Fruit fly (Drosophila melanogaster) whole organism, wandering third instar larva: ENCODE results near the gene CG46399.

Experiments
- Abd-B ChIP-seq: fragments of >200 bp; optimal IDR thresholded peaks from 2 replicates; lab custom pipeline; 2017; ENCODE audit warnings: missing biosample characterization, missing genetic modification characterization
- CG32264 ChIP-seq: fragments of 200-800 bp; sonication (Bioruptor generic); optimal IDR thresholded peaks from 2 replicates; lab custom pipeline; 2016; ENCODE audit warnings: missing biosample characterization, missing genetic modification characterization
- CG9705 ChIP-seq: fragments of 200-800 bp; sonication (Bioruptor generic); optimal IDR thresholded peaks from 2 replicates; lab custom pipeline; 2018; ENCODE audit warnings: missing biosample characterization, mild to moderate bottlenecking, missing genetic modification characterization
- CrebA ChIP-seq: fragments of 200-800 bp; sonication (Bioruptor generic); optimal IDR thresholded peaks from 2 replicates; lab custom pipeline; 2016; ENCODE audit warnings: missing biosample characterization, mild to moderate bottlenecking, missing genetic modification characterization, borderline replicate concordance
- Dif ChIP-seq: fragments of 200-275, 200-300 bp; sonication (Bioruptor generic); optimal IDR thresholded peaks from 2 replicates; lab custom pipeline; 2018; ENCODE audit warnings: missing biosample characterization, missing genetic modification characterization; ENCODE audit not compliant: partially characterized antibody
- GATAd ChIP-seq: sonication (Bioruptor generic); optimal IDR thresholded peaks from 2 replicates; lab custom pipeline; 2016; ENCODE audit warnings: missing biosample characterization, missing genetic modification characterization
- HLH106 ChIP-seq: fragments of 200-800 bp; optimal IDR thresholded peaks from 3 replicates; lab custom pipeline; 2019; ENCODE audit warnings: missing biosample characterization, mild to moderate bottlenecking, missing genetic modification characterization, moderate library complexity
- Hnf4 ChIP-seq: fragments of 200-800 bp; sonication (Bioruptor generic); optimal IDR thresholded peaks from 2 replicates; lab custom pipeline; 2016; ENCODE audit warnings: missing biosample characterization, mild to moderate bottlenecking, missing genetic modification characterization
- Hr78 ChIP-seq: fragments of >200 bp; optimal IDR thresholded peaks from 2 replicates; lab custom pipeline; 2017; ENCODE audit warnings: missing biosample characterization, missing genetic modification characterization
- Hr83 ChIP-seq: fragments of 200-300 bp; sonication (Bioruptor generic); optimal IDR thresholded peaks from 2 replicates; lab custom pipeline; 2016; ENCODE audit warnings: missing biosample characterization, mild to moderate bottlenecking, missing genetic modification characterization, moderate library complexity; ENCODE audit not compliant: poor library complexity, severe bottlenecking
- Jra ChIP-seq: sonication (Bioruptor generic); optimal IDR thresholded peaks from 2 replicates; lab custom pipeline; 2016; ENCODE audit warnings: missing biosample characterization, missing genetic modification characterization
- Myc ChIP-seq: fragments of >200 bp; optimal IDR thresholded peaks from 2 replicates; lab custom pipeline; 2017
- N ChIP-seq: fragments of >200 bp; optimal IDR thresholded peaks from 2 replicates; lab custom pipeline; 2018; ENCODE audit warnings: missing biosample characterization, missing external identifiers, missing genetic modification characterization
- OdsH ChIP-seq: fragments of 200-800 bp; sonication (Bioruptor generic); optimal IDR thresholded peaks from 2 replicates; lab custom pipeline; 2016; ENCODE audit warnings: missing biosample characterization, mild to moderate bottlenecking, missing genetic modification characterization
- Rel ChIP-seq, 2 experiments: fragments of 200-800 bp; sonication (Bioruptor generic) in 1 of 2; optimal IDR thresholded peaks; 2 replicates in 1 of 2; 3 replicates in 1 of 2; lab custom pipeline; 2016 to 2019; ENCODE audit warnings: mild to moderate bottlenecking in 2 of 2, missing biosample characterization in 2 of 2, missing genetic modification characterization in 2 of 2, moderate library complexity in 1 of 2
- Sp1 ChIP-seq: fragments of 200-800 bp; sonication (Bioruptor generic); optimal IDR thresholded peaks from 3 replicates; lab custom pipeline; 2019; ENCODE audit warnings: missing biosample characterization, mild to moderate bottlenecking, missing genetic modification characterization, moderate library complexity
- Vsx2 ChIP-seq: fragments of 200-300, 225-300 bp; sonication (Bioruptor generic); optimal IDR thresholded peaks from 2 replicates; lab custom pipeline; 2018; ENCODE audit warnings: missing biosample characterization, missing genetic modification characterization; ENCODE audit not compliant: partially characterized antibody
- br ChIP-seq: fragments of 200-800 bp; sonication (Bioruptor generic); optimal IDR thresholded peaks from 2 replicates; lab custom pipeline; 2016; ENCODE audit warnings: missing biosample characterization, missing genetic modification characterization
- brk ChIP-seq: fragments of 200-800 bp; sonication (Bioruptor generic); optimal IDR thresholded peaks from 2 replicates; lab custom pipeline; 2016; ENCODE audit warnings: missing biosample characterization, mild to moderate bottlenecking, missing genetic modification characterization
- dl ChIP-seq, 2 experiments: fragments of 175-275, 200-275 bp in 1 of 2; fragments of 200-275 bp in 1 of 2; sonication (Bioruptor generic); optimal IDR thresholded peaks; lab custom pipeline; 2018; ENCODE audit warnings: mild to moderate bottlenecking in 2 of 2, missing biosample characterization in 2 of 2, missing genetic modification characterization in 2 of 2, moderate library complexity in 2 of 2; ENCODE audit not compliant: partially characterized antibody in 2 of 2, insufficient read depth in 1 of 2
- dmrt93B ChIP-seq: fragments of 200-800 bp; sonication (Bioruptor generic); optimal IDR thresholded peaks from 2 replicates; lab custom pipeline; 2018; ENCODE audit warnings: missing biosample characterization, mild to moderate bottlenecking, missing genetic modification characterization
- dsf ChIP-seq: sonication (Bioruptor generic); optimal IDR thresholded peaks from 2 replicates; lab custom pipeline; 2016; ENCODE audit warnings: missing biosample characterization, missing genetic modification characterization, borderline replicate concordance
- ey ChIP-seq: fragments of 200-800 bp; sonication (Bioruptor generic); optimal IDR thresholded peaks from 2 replicates; lab custom pipeline; 2016; ENCODE audit warnings: missing biosample characterization, missing genetic modification characterization
- foxo ChIP-seq, 2 experiments: fragments of 200-800 bp; sonication (Bioruptor generic); optimal IDR thresholded peaks; 2 replicates in 1 of 2; 3 replicates in 1 of 2; lab custom pipeline; 2016 to 2017; ENCODE audit warnings: missing biosample characterization in 2 of 2, missing genetic modification characterization in 2 of 2
- fru ChIP-seq: fragments of 200-800 bp; sonication (Bioruptor generic); optimal IDR thresholded peaks from 3 replicates; lab custom pipeline; 2016; ENCODE audit warnings: missing biosample characterization, mild to moderate bottlenecking, missing genetic modification characterization
- h ChIP-seq: fragments of 200-800 bp; sonication (Bioruptor generic); optimal IDR thresholded peaks from 3 replicates; lab custom pipeline; 2016; ENCODE audit warnings: missing biosample characterization, mild to moderate bottlenecking, missing genetic modification characterization
- pan ChIP-seq: fragments of >200 bp; optimal IDR thresholded peaks from 2 replicates; lab custom pipeline; 2017
- psq ChIP-seq: fragments of 200-800 bp; sonication (Bioruptor generic); optimal IDR thresholded peaks from 3 replicates; lab custom pipeline; 2017; ENCODE audit warnings: missing biosample characterization, mild to moderate bottlenecking, missing genetic modification characterization, moderate library complexity
- rgr ChIP-seq: fragments of 200-800 bp; sonication (Bioruptor generic); optimal IDR thresholded peaks from 3 replicates; lab custom pipeline; 2016; ENCODE audit warnings: missing biosample characterization, mild to moderate bottlenecking, missing genetic modification characterization
- sage ChIP-seq: fragments of 200-800 bp; sonication (Bioruptor generic); optimal IDR thresholded peaks from 2 replicates; lab custom pipeline; 2016; ENCODE audit warnings: missing biosample characterization, mild to moderate bottlenecking, missing genetic modification characterization
- sv ChIP-seq: fragments of 200-800 bp; sonication (Bioruptor generic); optimal IDR thresholded peaks from 3 replicates; lab custom pipeline; 2016; ENCODE audit warnings: missing biosample characterization, missing genetic modification characterization
- tai ChIP-seq: sonication (Bioruptor generic); optimal IDR thresholded peaks from 2 replicates; lab custom pipeline; 2016; ENCODE audit warnings: missing biosample characterization, missing genetic modification characterization
- usp ChIP-seq: fragments of >200 bp; optimal IDR thresholded peaks from 2 replicates; lab custom pipeline; 2017; ENCODE audit warnings: missing biosample characterization, missing genetic modification characterization
- woc ChIP-seq: sonication (Bioruptor generic); optimal IDR thresholded peaks from 2 replicates; lab custom pipeline; 2016; ENCODE audit warnings: missing biosample characterization, mild to moderate bottlenecking, missing genetic modification characterization

Gene CG46399

DNA sequence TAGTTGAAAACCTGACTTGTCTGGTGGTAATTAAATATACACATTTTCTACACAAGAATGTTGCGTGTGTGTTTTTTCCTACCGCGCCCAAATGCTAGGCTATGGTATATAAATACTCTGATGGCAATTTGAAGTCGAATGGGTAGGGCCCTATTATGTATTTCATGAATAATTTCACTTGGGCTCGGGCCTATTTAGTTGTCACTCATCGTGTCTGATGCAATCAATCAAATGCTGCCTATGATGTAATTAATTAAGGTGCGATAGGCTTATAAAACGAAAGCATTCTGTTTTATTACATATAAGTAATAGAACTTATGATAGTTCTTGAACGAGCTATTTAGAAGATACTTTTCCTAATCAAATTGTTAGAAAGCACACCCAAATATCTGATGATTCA is 3.4 kb downstream of the CG46399 start:
- no peak for TF ChIP-seq dsf (GFP tag; lab: Kevin White, UChicago)
- TF ChIP-seq tai (GFP tag; lab: Kevin White, UChicago) = no peak
- no peak for TF ChIP-seq Jra (GFP tag; lab: Kevin White, UChicago)
- peak; percentile 59 for TF ChIP-seq Myc (lab: Kevin White, UChicago)
- TF ChIP-seq OdsH = no peak
- TF ChIP-seq N (GFP tag; lab: Kevin White, UChicago) = peak; percentile 31
- TF ChIP-seq GATAd (GFP tag; lab: Kevin White, UChicago) = no peak
- TF ChIP-seq Hr78 = no peak

DNA sequence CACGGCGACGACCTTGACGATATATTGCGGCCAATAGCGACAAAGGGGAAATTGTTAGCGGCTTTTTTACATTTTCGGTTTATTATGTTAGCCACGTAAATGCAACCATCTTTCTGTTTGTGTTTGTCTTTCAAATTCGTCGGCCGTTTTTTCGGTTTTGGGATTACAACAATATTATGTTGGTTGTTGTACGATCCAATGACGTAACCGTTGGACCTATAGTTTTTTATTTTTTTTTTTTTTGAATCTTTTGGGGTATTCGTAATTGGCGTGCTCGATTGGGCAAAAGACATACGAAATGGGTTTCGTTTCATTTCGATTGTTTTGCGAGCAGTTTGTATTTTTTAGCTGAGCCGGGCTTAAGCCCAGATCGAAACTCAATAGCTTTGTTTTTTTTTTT is 7.9 kb downstream of the CG46399 start:
- no peak for TF ChIP-seq sv (GFP tag; lab: Kevin White, UChicago)
- TF ChIP-seq CG32264 (GFP tag; lab: Kevin White, UChicago) = no peak
- TF ChIP-seq Sp1 = no peak
- TF ChIP-seq sage (GFP tag; lab: Kevin White, UChicago) = no peak
- no peak for TF ChIP-seq OdsH
- no peak for TF ChIP-seq tai (GFP tag; lab: Kevin White, UChicago)
- no peak for TF ChIP-seq woc
- TF ChIP-seq CrebA (GFP tag; lab: Kevin White, UChicago) = no peak
- TF ChIP-seq rgr (GFP tag; lab: Kevin White, UChicago) = no peak
- TF ChIP-seq CG9705 = no peak
- no peak for TF ChIP-seq brk (GFP tag; lab: Kevin White, UChicago)
- TF ChIP-seq Hr83 = no peak
- TF ChIP-seq Hr78 = no peak
- no peak for TF ChIP-seq dmrt93B (GFP tag; lab: Kevin White, UChicago)
- TF ChIP-seq dl (GFP tag; optimal IDR thresholded peaks at IDR 0.05; lab: Kevin White, UChicago; ENCODE audit: insufficient read depth in 1 of 2, partially characterized antibody in 2 of 2) = no peak
- TF ChIP-seq ey (GFP tag; lab: Kevin White, UChicago) = no peak
- TF ChIP-seq HLH106 (tag; lab: Kevin White, UChicago) = no peak

DNA sequence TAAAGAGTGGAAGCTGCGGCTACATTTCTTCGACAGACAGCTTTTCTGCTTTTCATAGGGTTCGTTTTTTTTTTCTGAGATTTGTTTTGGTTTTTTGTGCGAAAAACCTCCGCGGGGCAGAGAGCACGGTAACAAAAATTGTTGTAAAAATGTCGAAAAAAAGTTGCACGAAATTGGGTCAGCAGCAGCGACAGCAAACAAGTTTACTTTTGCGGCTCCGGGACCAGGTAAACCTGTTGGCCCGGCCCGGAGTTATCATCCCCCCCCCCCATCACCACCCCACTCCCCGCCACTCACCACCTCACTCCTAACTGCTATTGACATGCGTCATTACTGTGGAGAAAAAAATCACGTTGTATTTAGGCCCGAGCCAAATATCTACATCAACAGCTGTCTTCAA is 9.4 kb downstream of the CG46399 start:
- TF ChIP-seq Jra (GFP tag; lab: Kevin White, UChicago) (no peak), Abd-B (GFP tag; lab: Kevin White, UChicago) (no peak), Sp1 (no peak), h (no peak), CrebA (GFP tag; lab: Kevin White, UChicago) (no peak), Dif (no peak)
- TF ChIP-seq, all 38 proteins: peak for 0

DNA sequence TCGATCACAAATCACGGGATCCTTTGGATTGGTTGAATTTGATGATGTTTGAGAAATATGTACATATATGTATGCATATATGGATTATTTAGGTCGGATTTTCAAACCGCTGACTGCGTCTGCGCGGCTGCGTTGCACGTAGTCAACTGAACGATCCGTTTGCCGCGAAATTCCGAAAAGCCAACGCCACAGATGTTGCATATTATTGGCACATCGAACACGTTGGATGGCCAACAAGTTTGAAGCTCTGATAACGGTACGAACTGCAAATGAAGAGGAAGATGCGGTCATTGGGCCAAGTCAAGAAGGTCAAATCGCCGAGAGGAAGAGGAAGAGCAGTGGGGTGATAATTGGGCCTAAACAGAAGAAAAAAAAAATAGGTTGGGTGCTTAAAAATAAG is 12.0 kb downstream of the CG46399 start, which contains the start of gene CG9518:
Gene CG9518 (minus strand): TSS at position 154 of the 400 bp plus-strand sequence.
- TF ChIP-seq GATAd (GFP tag; lab: Kevin White, UChicago) = no peak
- no peak for TF ChIP-seq tai (GFP tag; lab: Kevin White, UChicago)
- no peak for TF ChIP-seq Myc (lab: Kevin White, UChicago)
- no peak for TF ChIP-seq Dif
- no peak for TF ChIP-seq dmrt93B (GFP tag; lab: Kevin White, UChicago)
- TF ChIP-seq sage (GFP tag; lab: Kevin White, UChicago) = no peak
- no peak for TF ChIP-seq ey (GFP tag; lab: Kevin White, UChicago)
- no peak for TF ChIP-seq Hr78
- TF ChIP-seq sv (GFP tag; lab: Kevin White, UChicago) = no peak
- no peak for TF ChIP-seq Abd-B (GFP tag; lab: Kevin White, UChicago)
- TF ChIP-seq Hnf4 = no peak
- no peak for TF ChIP-seq CG32264 (GFP tag; lab: Kevin White, UChicago)
- no peak for TF ChIP-seq brk (GFP tag; lab: Kevin White, UChicago)
- no peak for TF ChIP-seq dsf (GFP tag; lab: Kevin White, UChicago)
- no peak for TF ChIP-seq h

DNA sequence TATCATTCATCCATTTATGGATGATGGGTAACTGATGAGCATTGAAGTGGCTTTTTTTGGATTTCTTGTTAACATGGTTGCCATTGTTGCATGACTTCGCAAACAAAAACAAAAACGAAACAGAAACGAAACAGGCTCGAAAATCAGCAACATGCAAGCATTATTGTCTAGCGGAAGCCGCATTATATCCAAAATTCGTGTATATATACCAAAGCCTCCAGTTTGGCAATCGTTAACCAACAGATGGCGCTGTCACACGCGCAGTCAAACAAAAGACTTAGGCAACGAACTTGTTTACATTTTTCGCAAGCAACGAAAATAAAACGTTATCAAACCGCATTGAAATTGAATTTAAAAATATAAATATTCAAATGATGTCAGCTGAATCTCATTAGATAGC is 19.9 kb downstream of the CG46399 start:
- TF ChIP-seq tai (GFP tag; lab: Kevin White, UChicago) = no peak
- no peak for TF ChIP-seq Hr83
- TF ChIP-seq Rel (GFP tag; optimal IDR thresholded peaks at IDR 0.05; lab: Kevin White, UChicago) = no peak
- TF ChIP-seq Rel (tag; optimal IDR thresholded peaks at IDR 0.05; lab: Kevin White, UChicago) = no peak
- TF ChIP-seq Jra (GFP tag; lab: Kevin White, UChicago) = no peak

DNA sequence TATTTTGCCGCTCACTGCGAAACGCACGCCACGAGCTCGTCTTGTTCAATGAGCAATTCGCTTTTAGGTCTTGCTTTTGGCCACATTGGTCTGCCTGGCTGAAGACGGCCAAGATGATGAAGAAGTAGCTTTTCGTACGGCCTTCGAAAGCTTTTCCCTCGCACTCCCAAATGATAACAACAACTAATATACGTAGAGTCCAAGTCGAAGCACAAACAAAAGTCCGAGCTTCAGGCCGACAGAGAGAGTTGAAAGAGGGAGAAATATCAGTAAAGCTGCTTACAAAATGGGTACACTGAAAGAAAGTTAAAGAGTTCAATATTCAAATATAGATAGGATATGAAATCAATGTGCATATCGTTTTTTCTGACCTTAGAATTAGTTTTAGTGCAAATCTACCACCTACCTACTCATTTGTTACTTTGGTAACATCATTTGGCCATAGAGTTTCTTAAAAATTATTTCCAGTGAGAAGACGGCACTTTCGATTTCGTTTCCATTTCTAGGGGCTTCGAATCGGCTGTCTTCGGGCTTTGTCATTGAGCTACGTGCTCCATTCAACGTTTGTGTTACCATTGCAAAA is 23.6 kb downstream of the CG46399 start, which contains the start of the genes CG45064 and CG45065:
Gene CG45064 (minus strand): TSS at position 51 of the 583 bp plus-strand sequence.
Gene CG45065 (minus strand): TSS at position 51 of the 583 bp plus-strand sequence.
- peak; percentile 90 for TF ChIP-seq rgr (GFP tag; lab: Kevin White, UChicago)
- no peak for TF ChIP-seq usp
- TF ChIP-seq HLH106 (tag; lab: Kevin White, UChicago) = peak; percentile 61
- no peak for TF ChIP-seq Vsx2
- peak in 1 of 2 experiments; percentile 75 for TF ChIP-seq foxo (GFP tag; optimal IDR thresholded peaks at IDR 0.05; lab: Kevin White, UChicago)
- peak; percentile 30 for TF ChIP-seq Jra (GFP tag; lab: Kevin White, UChicago)
- TF ChIP-seq sage (GFP tag; lab: Kevin White, UChicago) = peak; percentile 65
- TF ChIP-seq ey (GFP tag; lab: Kevin White, UChicago) = peak; percentile 87
- no peak for TF ChIP-seq Myc (lab: Kevin White, UChicago)
- no peak for TF ChIP-seq Abd-B (GFP tag; lab: Kevin White, UChicago)
- TF ChIP-seq CG32264 (GFP tag; lab: Kevin White, UChicago) = no peak
- TF ChIP-seq OdsH = peak; percentile 87
- TF ChIP-seq CrebA (GFP tag; lab: Kevin White, UChicago) = peak; percentile 8
- no peak for TF ChIP-seq Dif
- TF ChIP-seq Sp1 = peak; percentile 78
- peak; percentile 90 for TF ChIP-seq fru (GFP tag; lab: Kevin White, UChicago)
- peak; percentile 84 for TF ChIP-seq br (GFP tag; lab: Kevin White, UChicago)
- TF ChIP-seq dmrt93B (GFP tag; lab: Kevin White, UChicago) = peak; percentile 57
- peak; percentile 81 for TF ChIP-seq psq (GFP tag; lab: Kevin White, UChicago)
- TF ChIP-seq CG9705 = peak; percentile 37
- no peak for TF ChIP-seq Hr83
- no peak for TF ChIP-seq pan (lab: Kevin White, UChicago)
